Fruit fly (Drosophila melanogaster) ovary, adult (tissue): Measurements from ENCODE around the gene loj.

ENCODE experiments used
- CG17801 ChIP-seq: fragments of 200-800 bp; optimal IDR thresholded peaks from 2 replicates; lab custom pipeline; 2019; ENCODE audit warnings: missing biosample characterization, mild to moderate bottlenecking, missing genetic modification characterization, moderate library complexity; ENCODE audit not compliant: partially characterized antibody

Gene loj

dm6 chr3L:6124616-6125408, 30.0 kb downstream of the loj start:
- no peak for TF ChIP-seq CG17801 (GFP tag; lab: Kevin White, UChicago)

- no peak for TF ChIP-seq CG17801 (GFP tag; lab: Kevin White, UChicago)
These were observed 30.6 kb downstream of the loj start for dm6 chr3L:6125409-6125689.

- no peak for TF ChIP-seq CG17801 (GFP tag; lab: Kevin White, UChicago)
These were observed 34.8 kb downstream of the loj start for dm6 chr3L:6129591-6129990.

DNA sequence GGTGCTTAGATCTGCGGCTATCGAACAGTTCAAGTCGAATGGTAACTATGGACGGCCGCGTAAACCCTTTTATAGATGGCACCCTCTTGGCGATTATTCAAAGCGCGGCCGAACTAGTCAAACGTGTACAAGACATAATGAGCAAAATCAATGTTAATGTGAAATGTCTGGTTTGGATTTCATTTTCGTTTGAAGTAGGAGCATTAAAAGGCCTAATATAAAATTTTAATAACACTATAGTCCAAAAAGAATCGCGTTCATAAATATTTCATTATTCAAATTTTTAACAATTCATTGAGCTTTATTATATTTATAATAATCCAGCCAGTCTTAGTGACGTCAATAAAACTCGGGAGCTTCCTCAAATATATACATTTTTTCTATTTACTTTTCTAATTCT, 36.2 kb downstream of the loj start, which contains the start of gene Lcp65Ag3:
Lcp65Ag3 (minus strand) TSS at position 46 of the 400 bp plus-strand sequence.
- TF ChIP-seq CG17801 (GFP tag; lab: Kevin White, UChicago) = no peak

DNA sequence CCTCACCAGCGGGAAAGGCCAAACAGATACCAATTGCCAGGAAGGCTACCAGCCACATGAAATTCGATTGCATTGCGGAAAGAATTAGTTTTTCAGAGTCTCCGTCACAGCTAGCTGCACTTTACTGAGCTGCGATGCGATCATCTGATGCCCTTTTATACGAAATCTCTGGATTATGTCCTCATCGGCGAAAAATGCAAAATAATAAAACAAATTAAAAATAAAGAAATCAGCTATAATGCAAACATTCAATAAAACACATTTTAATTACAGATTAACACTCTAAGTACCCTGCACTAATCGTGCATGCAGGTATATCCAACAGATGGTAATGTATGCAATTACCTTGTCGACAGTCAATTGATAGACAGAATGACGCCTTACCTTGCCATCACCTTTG, 37.2 kb downstream of the loj start, which contains the start of gene Cpr65Au:
Cpr65Au (minus strand) TSS at position 101 of the 400 bp plus-strand sequence.
- TF ChIP-seq CG17801 (GFP tag; lab: Kevin White, UChicago) = no peak

DNA sequence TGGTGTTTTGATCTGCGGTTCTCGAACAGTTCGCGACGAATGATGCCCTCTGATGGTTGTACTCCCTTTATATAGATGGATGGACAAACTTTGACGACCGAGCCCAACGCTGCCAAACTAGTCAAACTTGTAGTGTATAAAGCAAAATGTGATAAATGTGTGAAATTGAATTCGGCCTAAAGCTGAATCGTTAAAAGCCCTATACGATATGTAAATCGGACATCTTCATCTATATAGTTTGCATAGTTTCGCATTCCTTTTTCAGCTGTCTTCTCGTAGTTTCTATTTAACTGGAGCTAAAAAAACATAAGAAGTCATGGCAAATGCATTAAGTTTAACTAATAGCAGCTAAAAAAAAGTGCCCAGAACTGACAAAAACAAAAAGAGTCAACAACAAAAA, 38.8 kb downstream of the loj start, which contains the start of gene Lcp65Ag2:
Lcp65Ag2 (minus strand) TSS at position 48 of the 400 bp plus-strand sequence.
- no peak for TF ChIP-seq CG17801 (GFP tag; lab: Kevin White, UChicago)

dm6 chr3L:6135174-6135573, 40.4 kb downstream of the loj start, which contains the start of gene Lcp65Ag1:
Gene Lcp65Ag1 (minus strand): TSS chr3L:6135274.
- TF ChIP-seq CG17801 (GFP tag; lab: Kevin White, UChicago) = no peak

- TF ChIP-seq CG17801 (GFP tag; lab: Kevin White, UChicago) = no peak
These were observed 41.9 kb downstream of the loj start, which contains the start of gene Lcp65Af for dm6 chr3L:6136691-6137090. Gene Lcp65Af (minus strand): TSS chr3L:6136791.

DNA sequence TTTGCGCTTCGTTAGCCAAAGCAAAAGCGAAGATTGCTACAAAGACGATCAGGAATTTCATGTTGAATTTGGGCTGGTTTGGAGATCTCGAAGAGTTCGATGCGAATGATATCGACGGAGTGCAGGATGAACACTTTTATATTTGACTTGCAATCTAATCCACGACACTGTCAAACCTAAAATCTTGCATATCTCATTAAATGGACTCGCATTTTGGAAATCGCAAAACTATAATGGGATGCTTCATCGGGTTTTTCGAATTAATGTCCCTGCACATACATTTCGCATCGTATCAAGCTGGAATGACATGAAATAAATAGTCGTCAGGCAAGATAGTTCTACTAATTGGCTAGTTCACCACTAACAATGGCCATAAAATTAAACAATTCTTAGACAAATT, 43.2 kb downstream of the loj start, which contains the start of gene Lcp65Ae:
Lcp65Ae (minus strand) TSS at position 101 of the 400 bp plus-strand sequence.
- TF ChIP-seq CG17801 (GFP tag; lab: Kevin White, UChicago) = no peak

DNA sequence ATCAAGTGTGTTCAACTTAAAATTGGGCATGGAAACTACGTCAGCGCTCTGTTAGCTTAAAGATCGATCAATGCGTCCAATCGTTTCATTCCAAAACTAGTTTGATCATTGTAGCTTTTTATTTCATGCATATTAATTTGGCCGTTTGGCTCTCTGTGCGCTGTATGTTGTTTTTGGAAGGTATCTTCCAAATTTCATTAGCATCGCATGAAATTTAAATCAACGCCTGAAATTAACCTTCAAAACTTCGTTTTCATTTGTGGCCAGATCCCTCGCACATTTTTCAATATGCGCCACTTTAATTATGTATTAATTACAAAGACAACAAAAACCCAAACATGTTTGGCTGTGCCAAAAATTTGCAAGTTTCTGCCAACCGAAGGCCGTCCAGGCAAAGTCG, 43.8 kb downstream of the loj start:
- no peak for TF ChIP-seq CG17801 (GFP tag; lab: Kevin White, UChicago)

dm6 chr3L:6139924-6140574, 45.3 kb downstream of the loj start, which contains the start of gene Cpr65Av:
Gene Cpr65Av (minus strand): TSS chr3L:6139974.
- no peak for TF ChIP-seq CG17801 (GFP tag; lab: Kevin White, UChicago)

- no peak for TF ChIP-seq CG17801 (GFP tag; lab: Kevin White, UChicago)
These were observed 46.1 kb downstream of the loj start for dm6 chr3L:6140771-6141472.

DNA sequence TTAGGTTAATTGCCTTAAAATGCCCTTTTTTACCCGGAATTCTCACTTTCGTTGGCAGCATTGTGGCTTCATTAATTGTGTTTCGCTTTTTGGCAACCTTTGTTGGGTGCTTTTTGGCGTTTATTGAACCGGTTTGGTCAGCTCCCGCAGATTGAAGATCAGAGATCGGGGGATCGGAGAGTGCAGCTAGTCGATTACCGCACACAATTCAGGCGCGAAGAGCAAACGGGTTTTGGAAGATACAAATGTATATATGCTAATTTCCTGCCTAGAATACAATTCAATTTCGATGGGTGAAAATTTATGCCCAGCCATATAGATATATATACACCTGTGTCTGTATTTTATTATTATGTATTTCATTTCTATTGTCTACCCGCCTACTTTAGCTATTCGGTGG, 46.8 kb downstream of the loj start:
- TF ChIP-seq CG17801 (GFP tag; lab: Kevin White, UChicago) = no peak

DNA sequence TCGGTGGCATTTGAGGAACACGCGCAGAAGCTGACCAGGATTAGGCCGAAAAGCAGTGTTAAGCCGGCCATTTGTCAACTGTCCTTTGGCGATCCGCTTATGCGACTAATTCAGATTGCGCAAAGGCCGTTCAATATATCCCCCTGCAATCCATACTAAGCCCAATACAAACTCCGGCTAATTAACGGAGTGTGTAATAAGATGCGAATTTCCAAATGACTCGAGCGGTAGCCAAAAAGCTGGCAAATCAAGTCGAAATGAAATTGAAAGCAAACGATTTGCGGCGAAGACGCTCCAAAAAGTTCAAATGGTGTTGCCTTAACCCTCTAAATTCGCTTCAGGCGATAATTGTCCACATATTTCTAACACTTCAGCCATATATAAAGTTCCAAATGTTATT, 47.5 kb downstream of the loj start, which contains the start of gene Cpr65Aw:
Cpr65Aw (minus strand) TSS at position 101 of the 400 bp plus-strand sequence.
- TF ChIP-seq CG17801 (GFP tag; lab: Kevin White, UChicago) = no peak

dm6 chr3L:6143188-6143755, 48.5 kb downstream of the loj start, which contains the start of gene Lcp65Ad:
Gene Lcp65Ad (plus strand): TSS chr3L:6143395.
- TF ChIP-seq CG17801 (GFP tag; lab: Kevin White, UChicago) = no peak
